Worm (Caenorhabditis elegans) whole organism, young adult: ENCODE data around the gene C45B11.8.

ENCODE experiments used
- C06A6.2 ChIP-seq: fragments of 200-800 bp; sonication (Bioruptor generic); conservative IDR thresholded peaks from 2 replicates; pipeline ENCODE4 v1.3.6; 2022; ENCODE audit warnings: missing genetic modification characterization, missing compliant biosample characterization
- F10E7.11 ChIP-seq: sonication (generic microtip); optimal IDR thresholded peaks from 2 replicates; lab custom pipeline; 2017; ENCODE audit warnings: mild to moderate bottlenecking, missing genetic modification characterization, moderate library complexity, missing compliant biosample characterization
- F52B5.7 ChIP-seq: sonication (generic microtip); optimal IDR thresholded peaks from 2 replicates; lab custom pipeline; 2016; ENCODE audit warnings: mild to moderate bottlenecking, missing genetic modification characterization, missing compliant biosample characterization
- K11D2.4 ChIP-seq: fragments of 200-800 bp; sonication (Bioruptor generic); IDR thresholded peaks from 2 replicates; pipeline ENCODE4 v1.3.6; 2022; ENCODE audit warnings: missing genetic modification reagents, missing genetic modification characterization, missing compliant biosample characterization
- K12H6.12 ChIP-seq: fragments of 200-800 bp; sonication (Bioruptor generic); optimal IDR thresholded peaks from 2 replicates; lab custom pipeline; 2018; ENCODE audit warnings: mild to moderate bottlenecking, missing genetic modification characterization, missing compliant biosample characterization
- Y95B8A.8 ChIP-seq: fragments of 200-800 bp; sonication (Bioruptor generic); IDR thresholded peaks from 2 replicates; pipeline ENCODE4 v1.3.6; 2022; ENCODE audit warnings: missing genetic modification reagents, missing genetic modification characterization, missing compliant biosample characterization
- ama-1 ChIP-seq, 3 experiments: fragments of 150-350 bp in 1 of 3; sonication (generic microtip) in 2 of 3; optimal IDR thresholded peaks; 2 replicates each; lab custom pipeline; 2014 to 2018; ENCODE audit warnings: missing biosample characterization in 2 of 3, missing genetic modification characterization in 2 of 3, missing genetic modification reagents in 2 of 3
- aptf-2 ChIP-seq: fragments of 200-800 bp; sonication (Bioruptor generic); conservative IDR thresholded peaks from 2 replicates; pipeline ENCODE4 v1.3.6; 2022; ENCODE audit warnings: missing genetic modification reagents, missing genetic modification characterization, missing compliant biosample characterization
- attf-3 ChIP-seq: fragments of 200-800 bp; sonication (Bioruptor generic); conservative IDR thresholded peaks from 2 replicates; pipeline ENCODE4 v1.3.6; 2022; ENCODE audit warnings: missing genetic modification reagents, missing genetic modification characterization, missing compliant biosample characterization
- attf-6 ChIP-seq: fragments of 200-800 bp; sonication (Bioruptor generic); IDR thresholded peaks from 2 replicates; pipeline ENCODE4 v1.3.6; 2022; ENCODE audit warnings: missing genetic modification reagents, missing genetic modification characterization, missing compliant biosample characterization
- ccch-3 ChIP-seq: fragments of 200-800 bp; sonication (Bioruptor generic); optimal IDR thresholded peaks from 2 replicates; lab custom pipeline; 2018; ENCODE audit warnings: mild to moderate bottlenecking, missing genetic modification characterization, missing compliant biosample characterization
- cebp-1 ChIP-seq, 2 experiments: fragments of 200-800 bp in 1 of 2; sonication (Bioruptor generic) in 1 of 2; sonication (generic microtip) in 1 of 2; IDR thresholded peaks in 1 of 2; optimal IDR thresholded peaks in 1 of 2; 2 replicates each; pipeline versions ENCODE4 v1.3.6 to Lab custom; 2017 to 2022; ENCODE audit warnings: missing compliant biosample characterization in 2 of 2, missing genetic modification characterization in 2 of 2, mild to moderate bottlenecking in 1 of 2, missing genetic modification reagents in 1 of 2, moderate library complexity in 1 of 2
- ceh-27 ChIP-seq: fragments of 200-800 bp; sonication (Bioruptor generic); optimal IDR thresholded peaks from 2 replicates; lab custom pipeline; 2018; ENCODE audit warnings: mild to moderate bottlenecking, missing genetic modification characterization, moderate library complexity, missing compliant biosample characterization
- chd-7 ChIP-seq: sonication (generic microtip); optimal IDR thresholded peaks from 2 replicates; lab custom pipeline; 2016; ENCODE audit warnings: mild to moderate bottlenecking, missing genetic modification characterization, moderate library complexity, missing compliant biosample characterization
- dpl-1 ChIP-seq: fragments of 150-350 bp; optimal IDR thresholded peaks from 2 replicates; lab custom pipeline; 2014; ENCODE audit warnings: missing biosample characterization, missing genetic modification reagents, missing genetic modification characterization
- efl-1 ChIP-seq: fragments of 150-350 bp; optimal IDR thresholded peaks from 2 replicates; lab custom pipeline; 2014; ENCODE audit warnings: missing biosample characterization, missing genetic modification reagents, missing genetic modification characterization
- ekl-4 ChIP-seq: fragments of 200-800 bp; sonication (Bioruptor generic); IDR thresholded peaks from 2 replicates; pipeline ENCODE4 v1.3.6; 2022; ENCODE audit warnings: missing genetic modification reagents, missing genetic modification characterization, missing compliant biosample characterization
- fkh-3 ChIP-seq: sonication (generic microtip); optimal IDR thresholded peaks from 2 replicates; lab custom pipeline; 2016; ENCODE audit warnings: mild to moderate bottlenecking, missing genetic modification characterization, missing compliant biosample characterization
- hlh-12 ChIP-seq: sonication (generic microtip); optimal IDR thresholded peaks from 2 replicates; lab custom pipeline; 2016; ENCODE audit warnings: missing genetic modification characterization, missing compliant biosample characterization
- hmg-1.2 ChIP-seq: fragments of 200-800 bp; sonication (Bioruptor generic); IDR thresholded peaks from 2 replicates; pipeline ENCODE4 v1.3.6; 2022; ENCODE audit warnings: missing genetic modification reagents, missing genetic modification characterization, missing compliant biosample characterization
- lin-35 ChIP-seq, 3 experiments: fragments of 150-350 bp in 2 of 3; sonication (generic microtip) in 1 of 3; optimal IDR thresholded peaks; 2 replicates each; lab custom pipeline; 2014 to 2018; ENCODE audit warnings: missing biosample characterization in 3 of 3, missing genetic modification characterization in 3 of 3, missing genetic modification reagents in 3 of 3
- lin-40 ChIP-seq: sonication (generic microtip); optimal IDR thresholded peaks from 2 replicates; lab custom pipeline; 2016; ENCODE audit warnings: missing genetic modification characterization, mild to moderate bottlenecking, missing compliant biosample characterization, missing genotype, missing genetic modification reagents
- lir-1 ChIP-seq: fragments of 200-800 bp; sonication (Bioruptor generic); conservative IDR thresholded peaks from 2 replicates; pipeline ENCODE4 v1.3.6; 2022; ENCODE audit warnings: missing genetic modification reagents, missing genetic modification characterization, missing compliant biosample characterization
- madf-3 ChIP-seq: fragments of 200-800 bp; sonication (Bioruptor generic); IDR thresholded peaks from 2 replicates; pipeline ENCODE4 v1.3.6; 2022; ENCODE audit warnings: missing genetic modification reagents, missing genetic modification characterization, missing compliant biosample characterization
- mcd-1 ChIP-seq: fragments of 200-800 bp; sonication (Bioruptor generic); IDR thresholded peaks from 2 replicates; pipeline ENCODE4 v1.3.6; 2022; ENCODE audit warnings: missing genetic modification reagents, missing genetic modification characterization, missing compliant biosample characterization
- mes-4 ChIP-seq: sonication (generic microtip); optimal IDR thresholded peaks from 2 replicates; lab custom pipeline; 2016; ENCODE audit warnings: missing genotype, missing genetic modification characterization, missing compliant biosample characterization
- mxl-1 ChIP-seq: sonication (generic microtip); optimal IDR thresholded peaks from 2 replicates; lab custom pipeline; 2016; ENCODE audit warnings: missing genetic modification characterization, missing compliant biosample characterization
- nfya-2 ChIP-seq: fragments of 200-800 bp; sonication (Bioruptor generic); IDR thresholded peaks from 2 replicates; pipeline ENCODE4 v1.3.6; 2022; ENCODE audit warnings: missing genetic modification reagents, missing genetic modification characterization, missing compliant biosample characterization
- nfyb-1 ChIP-seq: fragments of 200-800 bp; sonication (Bioruptor generic); IDR thresholded peaks from 2 replicates; pipeline ENCODE4 v1.3.6; 2022; ENCODE audit warnings: missing genetic modification reagents, missing genetic modification characterization, missing compliant biosample characterization
- nhr-80 ChIP-seq: sonication (generic microtip); optimal IDR thresholded peaks from 2 replicates; lab custom pipeline; 2016; ENCODE audit warnings: missing genetic modification characterization, missing compliant biosample characterization
- pbrm-1 ChIP-seq: fragments of 200-800 bp; sonication (Bioruptor generic); IDR thresholded peaks from 2 replicates; pipeline ENCODE4 v1.3.6; 2022; ENCODE audit warnings: missing genetic modification reagents, missing genetic modification characterization, missing compliant biosample characterization
- rpc-1 ChIP-seq, 2 experiments: fragments of 150-350 bp in 1 of 2; sonication (generic microtip) in 1 of 2; optimal IDR thresholded peaks; 2 replicates each; lab custom pipeline; 2014 to 2018; ENCODE audit warnings: missing biosample characterization in 1 of 2, missing genetic modification characterization in 1 of 2, missing genetic modification reagents in 1 of 2, missing genotype in 1 of 2
- snpc-1.3 ChIP-seq: sonication (generic microtip); optimal IDR thresholded peaks from 2 replicates; lab custom pipeline; 2017; ENCODE audit warnings: missing genetic modification characterization, mild to moderate bottlenecking, missing compliant biosample characterization, antibody characterized with exemption, moderate library complexity, missing genotype, missing genetic modification reagents; ENCODE audit not compliant: insufficient read depth
- somi-1 ChIP-seq: fragments of 200-800 bp; sonication (Bioruptor generic); optimal IDR thresholded peaks from 2 replicates; lab custom pipeline; 2018; ENCODE audit warnings: mild to moderate bottlenecking, missing genetic modification characterization, missing compliant biosample characterization
- unc-62 ChIP-seq: fragments of 150-350 bp; optimal IDR thresholded peaks from 2 replicates; lab custom pipeline; 2014; ENCODE audit warnings: missing biosample characterization, missing genetic modification reagents, missing genetic modification characterization
- zfh-2 ChIP-seq: fragments of 200-800 bp; sonication (Bioruptor generic); conservative IDR thresholded peaks from 2 replicates; pipeline ENCODE4 v1.3.6; 2022; ENCODE audit warnings: missing genetic modification reagents, missing genetic modification characterization, missing compliant biosample characterization
- zim-3 ChIP-seq: sonication (generic microtip); optimal IDR thresholded peaks from 2 replicates; lab custom pipeline; 2017; ENCODE audit warnings: mild to moderate bottlenecking, missing genetic modification characterization, moderate library complexity, missing compliant biosample characterization
- ztf-3 ChIP-seq: fragments of 200-800 bp; sonication (Bioruptor generic); optimal IDR thresholded peaks from 2 replicates; lab custom pipeline; 2018; ENCODE audit warnings: mild to moderate bottlenecking, missing genetic modification characterization, missing compliant biosample characterization
- ztf-6 ChIP-seq: fragments of 200-800 bp; sonication (Bioruptor generic); IDR thresholded peaks from 2 replicates; pipeline ENCODE4 v1.3.6; 2022; ENCODE audit warnings: missing genetic modification reagents, missing genetic modification characterization, missing compliant biosample characterization

C45B11.8 gene

ce11 chrV:11078104-11078724, 37.6 kb downstream of the C45B11.8 start, which contains the start of gene act-2 (continued):
- TF ChIP-seq hmg-1.2 (GFP tag; lab: Robert Waterston, UW) (peak; percentile 40; the same call in 1 of the 2 replicates), K11D2.4 (0 out of 2 replicates have a peak, but pooled peaks have one; percentile 33), dpl-1 (GFP tag; lab: Kevin White, UChicago) (peak; percentile 93), attf-6 (peak; percentile 52; the same call in 1 of the 2 replicates), zim-3 (tag; lab: Kevin White, UChicago) (no peak), K12H6.12 (peak; percentile 3), F10E7.11 (tag; lab: Kevin White, UChicago) (no peak), fkh-3 (tag; lab: Kevin White, UChicago) (no peak), lir-1 (peak; percentile 59; the same call in 1 of the 2 replicates), ama-1 (optimal IDR thresholded peaks at IDR 0.05; lab: Kevin White, UChicago) (no peak), ama-1 (GFP tag; optimal IDR thresholded peaks at IDR 0.05; lab: Kevin White, UChicago) (no peak), chd-7 (tag; lab: Kevin White, UChicago) (no peak), mes-4 (tag; lab: Kevin White, UChicago) (no peak), nhr-80 (tag; lab: Kevin White, UChicago) (peak; percentile 42)

ce11 chrV:11078874-11079273, 38.3 kb downstream of the C45B11.8 start:
- no peak for TF ChIP-seq zim-3 (tag; lab: Kevin White, UChicago)
- TF ChIP-seq attf-3 = no peak
- TF ChIP-seq ccch-3 (GFP tag; lab: Kevin White, UChicago) = no peak
- TF ChIP-seq hlh-12 (tag; lab: Kevin White, UChicago) = no peak
- TF ChIP-seq cebp-1 (GFP tag; IDR thresholded peaks at IDR 0.05; lab: Robert Waterston, UW) = no peak
- TF ChIP-seq cebp-1 (tag; optimal IDR thresholded peaks at IDR 0.05; lab: Kevin White, UChicago) = peak; percentile 82
- TF ChIP-seq, all 124 proteins: peak for 1

ce11 chrV:11080345-11081102, 40.0 kb downstream of the C45B11.8 start, which contains the start of gene act-1:
Gene act-1 (plus strand): TSS chrV:11081052.
- TF ChIP-seq lin-35 (GFP tag; optimal IDR thresholded peaks at IDR 0.05; lab: Kevin White, UChicago) (no peak), nhr-80 (tag; lab: Kevin White, UChicago) (peak; percentile 20), mcd-1 (GFP tag; lab: Robert Waterston, UW) (peak; percentile 33; the same call in 1 of the 2 replicates), cebp-1 (GFP tag; IDR thresholded peaks at IDR 0.05; lab: Robert Waterston, UW) (no peak), cebp-1 (tag; optimal IDR thresholded peaks at IDR 0.05; lab: Kevin White, UChicago) (peak; percentile 7), hmg-1.2 (GFP tag; lab: Robert Waterston, UW) (peak; percentile 23; the same call in 1 of the 2 replicates), pbrm-1 (GFP tag; lab: Robert Waterston, UW) (0 out of 2 replicates have a peak, but pooled peaks have one; percentile 40), aptf-2 (GFP tag; lab: Robert Waterston, UW) (no peak), zfh-2 (GFP tag; lab: Robert Waterston, UW) (peak; percentile 83), ceh-27 (GFP tag; lab: Kevin White, UChicago) (peak; percentile 4)
- TF ChIP-seq, all 124 proteins: peak for 7

- peak; percentile 15 for TF ChIP-seq K12H6.12
- no peak for TF ChIP-seq snpc-1.3
- TF ChIP-seq ceh-27 (GFP tag; lab: Kevin White, UChicago) = no peak
- no peak for TF ChIP-seq unc-62 (GFP tag; lab: Kevin White, UChicago)
- TF ChIP-seq madf-3 (GFP tag; lab: Robert Waterston, UW) = no peak
- no peak for TF ChIP-seq rpc-1 (optimal IDR thresholded peaks at IDR 0.05; lab: Kevin White, UChicago)
- TF ChIP-seq rpc-1 (tag; optimal IDR thresholded peaks at IDR 0.05; lab: Kevin White, UChicago) = no peak
- TF ChIP-seq ztf-6 (GFP tag; lab: Robert Waterston, UW) = no peak
- TF ChIP-seq mxl-1 (tag; lab: Kevin White, UChicago) = no peak
- TF ChIP-seq somi-1 (GFP tag; lab: Kevin White, UChicago) = peak; percentile 42
- peak; percentile 6 for TF ChIP-seq lin-40 (tag; lab: Kevin White, UChicago)
- TF ChIP-seq efl-1 (GFP tag; lab: Kevin White, UChicago) = no peak
- TF ChIP-seq F52B5.7 (tag; lab: Kevin White, UChicago) = peak; percentile 46
- no peak for TF ChIP-seq nfya-2 (GFP tag; lab: Robert Waterston, UW)
- no peak for TF ChIP-seq ekl-4 (GFP tag; lab: Robert Waterston, UW)
- TF ChIP-seq ztf-3 (GFP tag; lab: Kevin White, UChicago) = no peak
- 0 out of 2 replicates have a peak, but pooled peaks have one; percentile 44 for TF ChIP-seq C06A6.2 (GFP tag; lab: Robert Waterston, UW)
- 0 out of 2 replicates have a peak, but pooled peaks have one; percentile 9 for TF ChIP-seq Y95B8A.8 (GFP tag; lab: Robert Waterston, UW)
- peak; percentile 40; the same call in 1 of the 2 replicates for TF ChIP-seq nfyb-1 (GFP tag; lab: Robert Waterston, UW)
These were observed 41.9 kb downstream of the C45B11.8 start for ce11 chrV:11082475-11082874.
